Worm (Caenorhabditis elegans) whole organism, L3 larva: Measurements from ENCODE around the gene raga-1.

Experiments used
- R02D3.7 ChIP-seq: fragments of 150-350 bp; optimal IDR thresholded peaks from 2 replicates; lab custom pipeline; 2014; ENCODE audit warnings: missing biosample characterization, missing genetic modification characterization
- ceh-9 ChIP-seq: sonication (generic microtip); optimal IDR thresholded peaks from 2 replicates; lab custom pipeline; 2018; ENCODE audit warnings: missing biosample characterization, missing genetic modification characterization
- fkh-10 ChIP-seq: sonication (generic microtip); optimal IDR thresholded peaks from 2 replicates; lab custom pipeline; 2017; ENCODE audit warnings: missing biosample characterization, missing genetic modification reagents, missing genetic modification characterization
- nhr-11 ChIP-seq: fragments of 150-350 bp; optimal IDR thresholded peaks from 2 replicates; lab custom pipeline; 2014; ENCODE audit warnings: missing biosample characterization, missing genetic modification characterization
- nhr-12 ChIP-seq: fragments of 150-350 bp; optimal IDR thresholded peaks from 2 replicates; lab custom pipeline; 2014; ENCODE audit warnings: missing biosample characterization, missing genetic modification characterization

ce11 chrII:11307953-11308352 is 6.8 kb downstream of the raga-1 start:
- TF ChIP-seq nhr-11 (tag; lab: Kevin White, UChicago) (no peak), fkh-10 (GFP tag; lab: Kevin White, UChicago) (no peak), nhr-12 (tag; lab: Kevin White, UChicago) (no peak), R02D3.7 (tag; lab: Kevin White, UChicago) (no peak), ceh-9 (no peak)
